Fruit fly (Drosophila melanogaster) whole organism, wandering third instar larva: Measurements from ENCODE around the gene CG34125.

ENCODE experiments used
- Abd-B ChIP-seq: fragments of >200 bp; optimal IDR thresholded peaks from 2 replicates; lab custom pipeline; 2017; ENCODE audit warnings: missing biosample characterization, missing genetic modification characterization
- CG32264 ChIP-seq: fragments of 200-800 bp; sonication (Bioruptor generic); optimal IDR thresholded peaks from 2 replicates; lab custom pipeline; 2016; ENCODE audit warnings: missing biosample characterization, missing genetic modification characterization
- CG9705 ChIP-seq: fragments of 200-800 bp; sonication (Bioruptor generic); optimal IDR thresholded peaks from 2 replicates; lab custom pipeline; 2018; ENCODE audit warnings: missing biosample characterization, mild to moderate bottlenecking, missing genetic modification characterization
- CrebA ChIP-seq: fragments of 200-800 bp; sonication (Bioruptor generic); optimal IDR thresholded peaks from 2 replicates; lab custom pipeline; 2016; ENCODE audit warnings: missing biosample characterization, mild to moderate bottlenecking, missing genetic modification characterization, borderline replicate concordance
- Dfd ChIP-seq: fragments of >200 bp; optimal IDR thresholded peaks from 2 replicates; lab custom pipeline; 2017; ENCODE audit warnings: missing biosample characterization, missing genetic modification characterization
- Dif ChIP-seq: fragments of 200-275, 200-300 bp; sonication (Bioruptor generic); optimal IDR thresholded peaks from 2 replicates; lab custom pipeline; 2018; ENCODE audit warnings: missing biosample characterization, missing genetic modification characterization; ENCODE audit not compliant: partially characterized antibody
- HLH106 ChIP-seq: fragments of 200-800 bp; optimal IDR thresholded peaks from 3 replicates; lab custom pipeline; 2019; ENCODE audit warnings: missing biosample characterization, mild to moderate bottlenecking, missing genetic modification characterization, moderate library complexity
- Hnf4 ChIP-seq: fragments of 200-800 bp; sonication (Bioruptor generic); optimal IDR thresholded peaks from 2 replicates; lab custom pipeline; 2016; ENCODE audit warnings: missing biosample characterization, mild to moderate bottlenecking, missing genetic modification characterization
- Hr78 ChIP-seq: fragments of >200 bp; optimal IDR thresholded peaks from 2 replicates; lab custom pipeline; 2017; ENCODE audit warnings: missing biosample characterization, missing genetic modification characterization
- Hr83 ChIP-seq: fragments of 200-300 bp; sonication (Bioruptor generic); optimal IDR thresholded peaks from 2 replicates; lab custom pipeline; 2016; ENCODE audit warnings: missing biosample characterization, mild to moderate bottlenecking, missing genetic modification characterization, moderate library complexity; ENCODE audit not compliant: poor library complexity, severe bottlenecking
- Jra ChIP-seq: sonication (Bioruptor generic); optimal IDR thresholded peaks from 2 replicates; lab custom pipeline; 2016; ENCODE audit warnings: missing biosample characterization, missing genetic modification characterization
- Mio ChIP-seq: sonication (Bioruptor generic); optimal IDR thresholded peaks from 2 replicates; lab custom pipeline; 2016; ENCODE audit warnings: missing biosample characterization, missing genetic modification characterization
- Myc ChIP-seq: fragments of >200 bp; optimal IDR thresholded peaks from 2 replicates; lab custom pipeline; 2017
- N ChIP-seq: fragments of >200 bp; optimal IDR thresholded peaks from 2 replicates; lab custom pipeline; 2018; ENCODE audit warnings: missing biosample characterization, missing external identifiers, missing genetic modification characterization
- OdsH ChIP-seq: fragments of 200-800 bp; sonication (Bioruptor generic); optimal IDR thresholded peaks from 2 replicates; lab custom pipeline; 2016; ENCODE audit warnings: missing biosample characterization, mild to moderate bottlenecking, missing genetic modification characterization
- Rel ChIP-seq, 2 experiments: fragments of 200-800 bp; sonication (Bioruptor generic) in 1 of 2; optimal IDR thresholded peaks; 2 replicates in 1 of 2; 3 replicates in 1 of 2; lab custom pipeline; 2016 to 2019; ENCODE audit warnings: mild to moderate bottlenecking in 2 of 2, missing biosample characterization in 2 of 2, missing genetic modification characterization in 2 of 2, moderate library complexity in 1 of 2
- Sp1 ChIP-seq: fragments of 200-800 bp; sonication (Bioruptor generic); optimal IDR thresholded peaks from 3 replicates; lab custom pipeline; 2019; ENCODE audit warnings: missing biosample characterization, mild to moderate bottlenecking, missing genetic modification characterization, moderate library complexity
- Vsx2 ChIP-seq: fragments of 200-300, 225-300 bp; sonication (Bioruptor generic); optimal IDR thresholded peaks from 2 replicates; lab custom pipeline; 2018; ENCODE audit warnings: missing biosample characterization, missing genetic modification characterization; ENCODE audit not compliant: partially characterized antibody
- br ChIP-seq: fragments of 200-800 bp; sonication (Bioruptor generic); optimal IDR thresholded peaks from 2 replicates; lab custom pipeline; 2016; ENCODE audit warnings: missing biosample characterization, missing genetic modification characterization
- brk ChIP-seq: fragments of 200-800 bp; sonication (Bioruptor generic); optimal IDR thresholded peaks from 2 replicates; lab custom pipeline; 2016; ENCODE audit warnings: missing biosample characterization, mild to moderate bottlenecking, missing genetic modification characterization
- dl ChIP-seq, 2 experiments: fragments of 175-275, 200-275 bp in 1 of 2; fragments of 200-275 bp in 1 of 2; sonication (Bioruptor generic); optimal IDR thresholded peaks; lab custom pipeline; 2018; ENCODE audit warnings: mild to moderate bottlenecking in 2 of 2, missing biosample characterization in 2 of 2, missing genetic modification characterization in 2 of 2, moderate library complexity in 2 of 2; ENCODE audit not compliant: partially characterized antibody in 2 of 2, insufficient read depth in 1 of 2
- dmrt93B ChIP-seq: fragments of 200-800 bp; sonication (Bioruptor generic); optimal IDR thresholded peaks from 2 replicates; lab custom pipeline; 2018; ENCODE audit warnings: missing biosample characterization, mild to moderate bottlenecking, missing genetic modification characterization
- dsf ChIP-seq: sonication (Bioruptor generic); optimal IDR thresholded peaks from 2 replicates; lab custom pipeline; 2016; ENCODE audit warnings: missing biosample characterization, missing genetic modification characterization, borderline replicate concordance
- ey ChIP-seq: fragments of 200-800 bp; sonication (Bioruptor generic); optimal IDR thresholded peaks from 2 replicates; lab custom pipeline; 2016; ENCODE audit warnings: missing biosample characterization, missing genetic modification characterization
- foxo ChIP-seq, 2 experiments: fragments of 200-800 bp; sonication (Bioruptor generic); optimal IDR thresholded peaks; 2 replicates in 1 of 2; 3 replicates in 1 of 2; lab custom pipeline; 2016 to 2017; ENCODE audit warnings: missing biosample characterization in 2 of 2, missing genetic modification characterization in 2 of 2
- fru ChIP-seq: fragments of 200-800 bp; sonication (Bioruptor generic); optimal IDR thresholded peaks from 3 replicates; lab custom pipeline; 2016; ENCODE audit warnings: missing biosample characterization, mild to moderate bottlenecking, missing genetic modification characterization
- h ChIP-seq: fragments of 200-800 bp; sonication (Bioruptor generic); optimal IDR thresholded peaks from 3 replicates; lab custom pipeline; 2016; ENCODE audit warnings: missing biosample characterization, mild to moderate bottlenecking, missing genetic modification characterization
- jim ChIP-seq: fragments of 175-275, 200-325 bp; sonication (Bioruptor generic); optimal IDR thresholded peaks from 2 replicates; lab custom pipeline; 2016; ENCODE audit warnings: missing biosample characterization, mild to moderate bottlenecking, missing genetic modification characterization
- lola ChIP-seq: fragments of >200 bp; optimal IDR thresholded peaks from 2 replicates; lab custom pipeline; 2017; ENCODE audit warnings: missing biosample characterization, missing genetic modification characterization
- pan ChIP-seq: fragments of >200 bp; optimal IDR thresholded peaks from 2 replicates; lab custom pipeline; 2017
- psq ChIP-seq: fragments of 200-800 bp; sonication (Bioruptor generic); optimal IDR thresholded peaks from 3 replicates; lab custom pipeline; 2017; ENCODE audit warnings: missing biosample characterization, mild to moderate bottlenecking, missing genetic modification characterization, moderate library complexity
- rgr ChIP-seq: fragments of 200-800 bp; sonication (Bioruptor generic); optimal IDR thresholded peaks from 3 replicates; lab custom pipeline; 2016; ENCODE audit warnings: missing biosample characterization, mild to moderate bottlenecking, missing genetic modification characterization
- sage ChIP-seq: fragments of 200-800 bp; sonication (Bioruptor generic); optimal IDR thresholded peaks from 2 replicates; lab custom pipeline; 2016; ENCODE audit warnings: missing biosample characterization, mild to moderate bottlenecking, missing genetic modification characterization
- sv ChIP-seq: fragments of 200-800 bp; sonication (Bioruptor generic); optimal IDR thresholded peaks from 3 replicates; lab custom pipeline; 2016; ENCODE audit warnings: missing biosample characterization, missing genetic modification characterization
- tai ChIP-seq: sonication (Bioruptor generic); optimal IDR thresholded peaks from 2 replicates; lab custom pipeline; 2016; ENCODE audit warnings: missing biosample characterization, missing genetic modification characterization
- usp ChIP-seq: fragments of >200 bp; optimal IDR thresholded peaks from 2 replicates; lab custom pipeline; 2017; ENCODE audit warnings: missing biosample characterization, missing genetic modification characterization
- woc ChIP-seq: sonication (Bioruptor generic); optimal IDR thresholded peaks from 2 replicates; lab custom pipeline; 2016; ENCODE audit warnings: missing biosample characterization, mild to moderate bottlenecking, missing genetic modification characterization

Gene CG34125

dm6 chr2L:5005464-5005764, 39.9 kb downstream of the CG34125 start:
- TF ChIP-seq Dif (GFP tag; lab: Kevin White, UChicago) = peak; percentile 21
- no peak for TF ChIP-seq rgr (GFP tag; lab: Kevin White, UChicago)

DNA sequence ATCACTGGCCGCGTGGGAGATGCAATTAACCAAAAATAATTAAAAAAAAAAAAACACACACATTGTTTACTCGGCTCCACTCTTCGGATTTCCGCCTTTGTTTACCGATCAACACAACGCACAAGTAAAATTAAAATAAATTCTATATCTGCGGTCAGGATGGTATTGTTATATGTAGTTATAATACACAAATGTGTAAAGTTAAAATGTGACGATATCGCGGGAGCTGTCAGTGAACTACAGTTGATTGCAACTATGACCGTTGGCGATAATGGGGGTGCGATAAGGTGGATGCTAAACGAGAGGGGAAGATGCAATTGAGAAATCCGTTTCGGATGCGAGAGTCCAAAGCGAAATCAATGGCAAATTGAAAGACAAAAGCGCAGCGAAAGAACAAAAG, 40.9 kb downstream of the CG34125 start:
- no peak for TF ChIP-seq Vsx2 (GFP tag; lab: Kevin White, UChicago)
- no peak for TF ChIP-seq fru (GFP tag; lab: Kevin White, UChicago)
- TF ChIP-seq foxo (GFP tag; optimal IDR thresholded peaks at IDR 0.05; lab: Kevin White, UChicago) = no peak
- TF ChIP-seq Hnf4 (GFP tag; lab: Kevin White, UChicago) = no peak
- TF ChIP-seq sage (GFP tag; lab: Kevin White, UChicago) = no peak
- TF ChIP-seq Abd-B = no peak
- no peak for TF ChIP-seq jim (GFP tag; lab: Kevin White, UChicago)
- TF ChIP-seq Hr83 (GFP tag; lab: Kevin White, UChicago) = no peak
- no peak for TF ChIP-seq ey (GFP tag; lab: Kevin White, UChicago)
- TF ChIP-seq rgr (GFP tag; lab: Kevin White, UChicago) = no peak
- no peak for TF ChIP-seq lola
- TF ChIP-seq N (GFP tag; lab: Kevin White, UChicago) = no peak
- no peak for TF ChIP-seq OdsH
- no peak for TF ChIP-seq woc (GFP tag; lab: Kevin White, UChicago)
- no peak for TF ChIP-seq sv (GFP tag; lab: Kevin White, UChicago)
- TF ChIP-seq dmrt93B (GFP tag; lab: Kevin White, UChicago) = no peak
- no peak for TF ChIP-seq Hr78 (GFP tag; lab: Kevin White, UChicago)

DNA sequence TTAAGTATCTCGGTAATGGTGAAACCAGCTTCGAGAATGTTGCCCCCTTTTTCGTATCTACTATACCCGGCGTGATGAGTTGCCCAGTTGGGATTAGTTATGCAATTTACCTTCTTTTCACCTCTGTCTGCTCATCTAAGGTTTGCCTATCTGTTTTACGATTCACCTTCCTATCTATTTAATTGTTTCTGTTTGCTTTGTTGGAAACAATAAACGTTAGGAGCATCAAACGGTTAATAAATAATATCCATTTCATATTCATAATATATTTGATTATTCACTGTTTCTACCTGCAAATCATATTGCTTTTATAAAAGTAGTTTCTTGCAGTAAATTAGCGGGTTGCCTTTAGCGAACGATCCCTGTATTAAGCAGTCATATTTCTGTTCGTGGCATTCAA, 41.8 kb downstream of the CG34125 start:
- no peak for TF ChIP-seq Dif (GFP tag; lab: Kevin White, UChicago)
- no peak for TF ChIP-seq Hr83 (GFP tag; lab: Kevin White, UChicago)
- TF ChIP-seq pan (lab: Kevin White, UChicago) = no peak
- no peak for TF ChIP-seq tai
- peak; percentile 17 for TF ChIP-seq br (GFP tag; lab: Kevin White, UChicago)
- TF ChIP-seq h = no peak
- TF ChIP-seq rgr (GFP tag; lab: Kevin White, UChicago) = peak; percentile 9
- no peak for TF ChIP-seq jim (GFP tag; lab: Kevin White, UChicago)
- TF ChIP-seq Hnf4 (GFP tag; lab: Kevin White, UChicago) = no peak
- TF ChIP-seq dl (GFP tag; optimal IDR thresholded peaks at IDR 0.05; lab: Kevin White, UChicago; ENCODE audit: insufficient read depth in 1 of 2, partially characterized antibody in 2 of 2) = no peak
- no peak for TF ChIP-seq sv (GFP tag; lab: Kevin White, UChicago)
- no peak for TF ChIP-seq lola
- TF ChIP-seq Vsx2 (GFP tag; lab: Kevin White, UChicago) = no peak
- TF ChIP-seq Myc (lab: Kevin White, UChicago) = no peak
- no peak for TF ChIP-seq Sp1
- no peak for TF ChIP-seq ey (GFP tag; lab: Kevin White, UChicago)
- no peak for TF ChIP-seq Dfd (GFP tag; lab: Kevin White, UChicago)
- no peak for TF ChIP-seq dmrt93B (GFP tag; lab: Kevin White, UChicago)
- no peak for TF ChIP-seq Rel (GFP tag; optimal IDR thresholded peaks at IDR 0.05; lab: Kevin White, UChicago)
- TF ChIP-seq Rel (tag; optimal IDR thresholded peaks at IDR 0.05; lab: Kevin White, UChicago) = peak; percentile 15
- no peak for TF ChIP-seq brk
- no peak for TF ChIP-seq HLH106 (tag; lab: Kevin White, UChicago)
- TF ChIP-seq CG9705 = no peak
- TF ChIP-seq usp (GFP tag; lab: Kevin White, UChicago) = no peak
- no peak for TF ChIP-seq CrebA (GFP tag; lab: Kevin White, UChicago)
- TF ChIP-seq dsf = no peak
- no peak for TF ChIP-seq N (GFP tag; lab: Kevin White, UChicago)
- no peak for TF ChIP-seq CG32264
- no peak for TF ChIP-seq Jra (GFP tag; lab: Kevin White, UChicago)
- no peak for TF ChIP-seq psq (GFP tag; lab: Kevin White, UChicago)
- TF ChIP-seq OdsH = peak; percentile 16
- TF ChIP-seq Hr78 (GFP tag; lab: Kevin White, UChicago) = no peak
- peak in 1 of 2 experiments; percentile 6 for TF ChIP-seq foxo (GFP tag; optimal IDR thresholded peaks at IDR 0.05; lab: Kevin White, UChicago)
- TF ChIP-seq Mio (GFP tag; lab: Kevin White, UChicago) = no peak
